Worm (Caenorhabditis elegans): ENCODE results near the gene F17H10.2.

ce11 chrX:13102838-13103237, 10.7 kb upstream of the F17H10.2 start:
- TF ChIP-seq C08G9.2 (tag; optimal IDR thresholded peaks at IDR 0.05) (no peak), ceh-24 (tag; optimal IDR thresholded peaks at IDR 0.05) (no peak)

Data from whole organism, late embryonic.